Worm (Caenorhabditis elegans) whole organism, young adult: ENCODE results near the gene rmd-2.

Source experiments
- B0035.1 ChIP-seq: sonication (generic microtip); optimal IDR thresholded peaks from 2 replicates; lab custom pipeline; 2016; ENCODE audit warnings: missing genetic modification characterization, mild to moderate bottlenecking, missing compliant biosample characterization, missing genotype, missing genetic modification reagents
- F57C9.4 ChIP-seq: sonication (generic microtip); optimal IDR thresholded peaks from 2 replicates; lab custom pipeline; 2017; ENCODE audit warnings: mild to moderate bottlenecking, missing genetic modification characterization, missing compliant biosample characterization
- ZK185.1 ChIP-seq: sonication (generic microtip); optimal IDR thresholded peaks from 2 replicates; lab custom pipeline; 2016; ENCODE audit warnings: mild to moderate bottlenecking, missing genetic modification characterization, missing compliant biosample characterization; ENCODE audit not compliant: poor library complexity, severe bottlenecking
- aptf-2 ChIP-seq: fragments of 200-800 bp; sonication (Bioruptor generic); conservative IDR thresholded peaks from 2 replicates; pipeline ENCODE4 v1.3.6; 2022; ENCODE audit warnings: missing genetic modification reagents, missing genetic modification characterization, missing compliant biosample characterization
- cebp-2 ChIP-seq: fragments of 200-800 bp; sonication (Bioruptor generic); IDR thresholded peaks from 2 replicates; pipeline ENCODE4 v1.3.6; 2022; ENCODE audit warnings: missing genetic modification characterization, missing compliant biosample characterization
- die-1 ChIP-seq: sonication (generic microtip); optimal IDR thresholded peaks from 2 replicates; lab custom pipeline; 2016; ENCODE audit warnings: missing genotype, mild to moderate bottlenecking, missing genetic modification characterization, missing compliant biosample characterization
- dpl-1 ChIP-seq: fragments of 150-350 bp; optimal IDR thresholded peaks from 2 replicates; lab custom pipeline; 2014; ENCODE audit warnings: missing biosample characterization, missing genetic modification reagents, missing genetic modification characterization
- lag-1 ChIP-seq: fragments of 200-800 bp; sonication (Bioruptor generic); IDR thresholded peaks from 2 replicates; pipeline ENCODE4 v1.3.6; 2022; ENCODE audit warnings: missing genetic modification reagents, missing genetic modification characterization, missing compliant biosample characterization
- let-526 ChIP-seq: fragments of 200-800 bp; sonication (Bioruptor generic); IDR thresholded peaks from 2 replicates; pipeline ENCODE4 v1.3.6; 2022; ENCODE audit warnings: missing genetic modification reagents, missing genetic modification characterization, missing compliant biosample characterization
- madf-3 ChIP-seq: fragments of 200-800 bp; sonication (Bioruptor generic); IDR thresholded peaks from 2 replicates; pipeline ENCODE4 v1.3.6; 2022; ENCODE audit warnings: missing genetic modification reagents, missing genetic modification characterization, missing compliant biosample characterization
- madf-8 ChIP-seq: fragments of 200-800 bp; sonication (Bioruptor generic); conservative IDR thresholded peaks from 2 replicates; pipeline ENCODE4 v1.3.6; 2022; ENCODE audit warnings: missing genetic modification reagents, missing genetic modification characterization, missing compliant biosample characterization
- nfyb-1 ChIP-seq: fragments of 200-800 bp; sonication (Bioruptor generic); IDR thresholded peaks from 2 replicates; pipeline ENCODE4 v1.3.6; 2022; ENCODE audit warnings: missing genetic modification reagents, missing genetic modification characterization, missing compliant biosample characterization
- pha-4 ChIP-seq: fragments of 150-350 bp; sonication (generic microtip); optimal IDR thresholded peaks from 2 replicates; lab custom pipeline; 2014; ENCODE audit warnings: missing biosample characterization, missing genetic modification reagents, missing genetic modification characterization
- ztf-22 ChIP-seq: fragments of 200-800 bp; sonication (Bioruptor generic); optimal IDR thresholded peaks from 2 replicates; lab custom pipeline; 2018; ENCODE audit warnings: mild to moderate bottlenecking, missing genetic modification characterization, moderate library complexity, missing compliant biosample characterization

- no peak for TF ChIP-seq madf-3 (GFP tag; lab: Robert Waterston, UW)
- TF ChIP-seq ztf-22 (GFP tag; lab: Kevin White, UChicago), result no peak
- no peak for TF ChIP-seq F57C9.4 (tag; lab: Kevin White, UChicago)
- TF ChIP-seq nfyb-1 (GFP tag; lab: Robert Waterston, UW), result no peak
- no peak for TF ChIP-seq ZK185.1 (tag; lab: Kevin White, UChicago)
- no peak for TF ChIP-seq B0035.1 (tag; lab: Kevin White, UChicago)
- no peak for TF ChIP-seq madf-8 (GFP tag; lab: Robert Waterston, UW)
- no peak for TF ChIP-seq die-1 (tag; lab: Kevin White, UChicago)
- TF ChIP-seq let-526, result no peak
- TF ChIP-seq dpl-1 (GFP tag; lab: Kevin White, UChicago), result no peak
- no peak for TF ChIP-seq pha-4 (tag; lab: Kevin White, UChicago)
- no peak for TF ChIP-seq aptf-2 (GFP tag; lab: Robert Waterston, UW)
- TF ChIP-seq cebp-2 (GFP tag; lab: Robert Waterston, UW), result no peak
- no peak for TF ChIP-seq lag-1 (GFP tag; lab: Robert Waterston, UW)
Measured at ce11 chrV:9958654-9959053, 27.4 kb downstream of the rmd-2 start.
